Fruit fly (Drosophila melanogaster) whole organism, embryonic: ENCODE data around the gene CG5910.
A peak's percentile ranks its signal among the peaks of the same experiment; 100 is the strongest.

Source experiments
- Bdp1 ChIP-seq: fragments of 200-800 bp; sonication (Bioruptor generic); optimal IDR thresholded peaks from 3 replicates; lab custom pipeline; 2016; ENCODE audit warnings: missing biosample characterization, missing genetic modification characterization
- CG10979 ChIP-seq: fragments of 200-800 bp; sonication (Bioruptor generic); optimal IDR thresholded peaks from 2 replicates; lab custom pipeline; 2018; ENCODE audit warnings: missing biosample characterization, mild to moderate bottlenecking, missing genetic modification characterization, moderate library complexity
- CG12155 ChIP-seq: fragments of 200-800 bp; sonication (Bioruptor generic); optimal IDR thresholded peaks from 3 replicates; lab custom pipeline; 2016; ENCODE audit warnings: missing biosample characterization, missing genetic modification characterization
- CG13775 ChIP-seq: fragments of 200-800 bp; sonication (Bioruptor generic); optimal IDR thresholded peaks from 3 replicates; lab custom pipeline; 2017; ENCODE audit warnings: missing biosample characterization, mild to moderate bottlenecking, missing genetic modification characterization
- CG15479 ChIP-seq: fragments of 200-800 bp; sonication (Bioruptor generic); optimal IDR thresholded peaks from 3 replicates; lab custom pipeline; 2019; ENCODE audit warnings: missing biosample characterization, mild to moderate bottlenecking, missing genetic modification characterization, moderate library complexity
- CG16815 ChIP-seq: fragments of 200-800 bp; sonication (Bioruptor generic); optimal IDR thresholded peaks from 3 replicates; lab custom pipeline; 2017; ENCODE audit warnings: missing biosample characterization, mild to moderate bottlenecking, missing genetic modification characterization
- CG17328 ChIP-seq: fragments of 200-800 bp; sonication (Bioruptor generic); IDR thresholded peaks from 2 replicates; pipeline ENCODE4 v1.3.6; 2022; ENCODE audit warnings: missing biosample characterization, missing genetic modification characterization
- CG17361 ChIP-seq: fragments of 200-800 bp; sonication (Bioruptor generic); IDR thresholded peaks from 3 replicates; pipeline ENCODE4 v1.3.6; 2022; ENCODE audit warnings: missing biosample characterization, missing genetic modification characterization
- CG17385 ChIP-seq: fragments of 200-800 bp; sonication (Bioruptor generic); optimal IDR thresholded peaks from 3 replicates; lab custom pipeline; 2018; ENCODE audit warnings: missing biosample characterization, mild to moderate bottlenecking, missing genetic modification characterization
- CG18262 ChIP-seq: fragments of 200-800 bp; optimal IDR thresholded peaks from 3 replicates; lab custom pipeline; 2019; ENCODE audit warnings: missing biosample characterization, mild to moderate bottlenecking, missing genetic modification characterization, moderate library complexity
- CG33213 ChIP-seq: fragments of 200-800 bp; sonication (Bioruptor generic); optimal IDR thresholded peaks from 3 replicates; lab custom pipeline; 2016; ENCODE audit warnings: missing biosample characterization, missing genetic modification characterization
- CG3995 ChIP-seq: fragments of 200-800 bp; sonication (Bioruptor generic); optimal IDR thresholded peaks from 3 replicates; lab custom pipeline; 2016; ENCODE audit warnings: missing biosample characterization, missing genetic modification characterization
- CG4404 ChIP-seq: fragments of 200-800 bp; sonication (Bioruptor generic); IDR thresholded peaks from 2 replicates; pipeline ENCODE4 v1.3.6; 2022; ENCODE audit warnings: missing biosample characterization, missing genetic modification characterization
- CG4424 ChIP-seq: fragments of 200-800 bp; sonication (Bioruptor generic); optimal IDR thresholded peaks from 3 replicates; lab custom pipeline; 2016; ENCODE audit warnings: missing biosample characterization, missing genetic modification characterization
- CG6254 ChIP-seq: fragments of 200-800 bp; sonication (Bioruptor generic); optimal IDR thresholded peaks from 3 replicates; lab custom pipeline; 2017; ENCODE audit warnings: mild to moderate bottlenecking, missing biosample characterization, missing genetic modification reagents, missing genetic modification characterization
- CG7271 ChIP-seq: fragments of 200-800 bp; sonication (Bioruptor generic); optimal IDR thresholded peaks from 2 replicates; lab custom pipeline; 2018; ENCODE audit warnings: missing biosample characterization, mild to moderate bottlenecking, missing genetic modification characterization, moderate library complexity
- CG9727 ChIP-seq: fragments of 200-800 bp; sonication (Bioruptor generic); optimal IDR thresholded peaks from 3 replicates; lab custom pipeline; 2017; ENCODE audit warnings: missing biosample characterization, mild to moderate bottlenecking, missing genetic modification characterization
- CHES-1-like ChIP-seq: fragments of 200-800 bp; sonication (Bioruptor generic); optimal IDR thresholded peaks from 2 replicates; lab custom pipeline; 2016; ENCODE audit warnings: missing biosample characterization, missing genetic modification characterization
- Chrac-16 ChIP-seq: fragments of 200-800 bp; sonication (Bioruptor generic); optimal IDR thresholded peaks from 3 replicates; lab custom pipeline; 2016; ENCODE audit warnings: missing biosample characterization, missing genetic modification characterization
- Elba2 ChIP-seq: fragments of 200-800 bp; sonication (Bioruptor generic); optimal IDR thresholded peaks from 3 replicates; lab custom pipeline; 2016; ENCODE audit warnings: missing biosample characterization, missing genetic modification characterization
- Hsf ChIP-seq: fragments of 200-800 bp; sonication (Bioruptor generic); optimal IDR thresholded peaks from 3 replicates; lab custom pipeline; 2016; ENCODE audit warnings: missing biosample characterization, missing genetic modification characterization
- NC2β ChIP-seq: fragments of 200-800 bp; sonication (Bioruptor generic); optimal IDR thresholded peaks from 2 replicates; lab custom pipeline; 2016; ENCODE audit warnings: missing biosample characterization, missing genetic modification characterization
- Ravus ChIP-seq: fragments of 200-800 bp; sonication (Bioruptor generic); IDR thresholded peaks from 2 replicates; pipeline ENCODE4 v1.3.6; 2022; ENCODE audit warnings: missing biosample characterization, missing genetic modification characterization
- Ssrp ChIP-seq: fragments of 200-800 bp; sonication (Bioruptor generic); optimal IDR thresholded peaks from 2 replicates; lab custom pipeline; 2018; ENCODE audit warnings: missing biosample characterization, mild to moderate bottlenecking, missing genetic modification characterization, moderate library complexity
- Usf ChIP-seq: fragments of 200-800 bp; sonication (Bioruptor generic); optimal IDR thresholded peaks from 2 replicates; lab custom pipeline; 2017; ENCODE audit warnings: missing genotype, missing biosample characterization, missing genetic modification characterization
- Vsx1 ChIP-seq: fragments of 200-800 bp; sonication (Bioruptor generic); optimal IDR thresholded peaks from 2 replicates; lab custom pipeline; 2017; ENCODE audit warnings: missing biosample characterization, mild to moderate bottlenecking, missing genetic modification characterization, missing genetic modification reagents
- Xrp1 ChIP-seq: fragments of 200-800 bp; sonication (Bioruptor generic); IDR thresholded peaks from 2 replicates; pipeline ENCODE4 v1.3.6; 2022; ENCODE audit warnings: missing biosample characterization, missing genetic modification characterization
- ac ChIP-seq: fragments of 200-800 bp; sonication (Bioruptor generic); optimal IDR thresholded peaks from 3 replicates; lab custom pipeline; 2017; ENCODE audit warnings: missing biosample characterization, mild to moderate bottlenecking, missing genetic modification characterization
- ase ChIP-seq: fragments of 200-800 bp; sonication (Bioruptor generic); IDR thresholded peaks from 3 replicates; pipeline ENCODE4 v1.3.6; 2022; ENCODE audit warnings: missing biosample characterization, missing genetic modification characterization
- az2 ChIP-seq: fragments of 200-800 bp; sonication (Bioruptor generic); optimal IDR thresholded peaks from 3 replicates; lab custom pipeline; 2016; ENCODE audit warnings: missing biosample characterization, missing genetic modification characterization
- bsh ChIP-seq, 2 experiments: fragments of 200-800 bp; sonication (Bioruptor generic); optimal IDR thresholded peaks; 2 replicates each; lab custom pipeline; 2017 to 2018; ENCODE audit warnings: mild to moderate bottlenecking in 2 of 2, missing biosample characterization in 2 of 2, missing genetic modification characterization in 2 of 2, moderate library complexity in 1 of 2
- cad ChIP-seq: fragments of >200 bp; optimal IDR thresholded peaks from 2 replicates; lab custom pipeline; 2017; ENCODE audit warnings: missing biosample characterization, missing genetic modification characterization
- chif ChIP-seq, 2 experiments: fragments of 200-800 bp; sonication (Bioruptor generic); optimal IDR thresholded peaks; 3 replicates each; lab custom pipeline; 2016; ENCODE audit warnings: missing biosample characterization in 2 of 2, missing genetic modification characterization in 2 of 2
- da ChIP-seq: fragments of 200-800 bp; sonication (Bioruptor generic); optimal IDR thresholded peaks from 2 replicates; lab custom pipeline; 2016; ENCODE audit warnings: missing biosample characterization, missing genetic modification characterization
- ems ChIP-seq: fragments of 200-800 bp; sonication (Bioruptor generic); optimal IDR thresholded peaks from 3 replicates; lab custom pipeline; 2016; ENCODE audit warnings: missing biosample characterization, missing genetic modification characterization
- fd102C ChIP-seq: fragments of 200-800 bp; sonication (Bioruptor generic); optimal IDR thresholded peaks from 2 replicates; lab custom pipeline; 2018; ENCODE audit warnings: missing biosample characterization, mild to moderate bottlenecking, missing genetic modification characterization, moderate library complexity
- gem ChIP-seq: fragments of 200-800 bp; sonication (Bioruptor generic); optimal IDR thresholded peaks from 2 replicates; lab custom pipeline; 2019; ENCODE audit warnings: missing biosample characterization, mild to moderate bottlenecking, missing genetic modification characterization, moderate library complexity
- grau ChIP-seq: fragments of 200-800 bp; optimal IDR thresholded peaks from 3 replicates; lab custom pipeline; 2019; ENCODE audit warnings: missing biosample characterization, mild to moderate bottlenecking, missing genetic modification characterization, moderate library complexity
- hbn ChIP-seq: fragments of 200-800 bp; sonication (Bioruptor generic); IDR thresholded peaks from 2 replicates; pipeline ENCODE4 v1.3.6; 2022; ENCODE audit warnings: missing biosample characterization, missing genetic modification characterization; ENCODE audit not compliant: partially characterized antibody
- jumu ChIP-seq: fragments of 200-800 bp; sonication (Bioruptor generic); optimal IDR thresholded peaks from 3 replicates; lab custom pipeline; 2016; ENCODE audit warnings: missing biosample characterization, missing genetic modification characterization
- lmd ChIP-seq: fragments of 200-800 bp; sonication (Bioruptor generic); IDR thresholded peaks from 2 replicates; pipeline ENCODE4 v1.3.6; 2022; ENCODE audit warnings: missing biosample characterization, missing genetic modification characterization
- prd ChIP-seq, 3 experiments: fragments of >200 bp in 2 of 3; fragments of 200-800 bp in 1 of 3; sonication (Bioruptor generic) in 1 of 3; optimal IDR thresholded peaks in 2 of 3; IDR thresholded peaks in 1 of 3; 2 replicates in 2 of 3; 3 replicates in 1 of 3; pipeline versions ENCODE4 v1.3.6 to Lab custom; 2017 to 2022; ENCODE audit warnings: missing biosample characterization in 1 of 3, missing genetic modification characterization in 1 of 3
- salm ChIP-seq: fragments of 200-800 bp; sonication (Bioruptor generic); optimal IDR thresholded peaks from 2 replicates; lab custom pipeline; 2018; ENCODE audit warnings: missing biosample characterization, mild to moderate bottlenecking, missing genetic modification characterization
- sisA ChIP-seq: fragments of 200-800 bp; sonication (Bioruptor generic); IDR thresholded peaks from 2 replicates; pipeline ENCODE4 v1.3.6; 2022; ENCODE audit warnings: missing biosample characterization, missing genetic modification characterization
- tap ChIP-seq: fragments of 200-800 bp; optimal IDR thresholded peaks from 3 replicates; lab custom pipeline; 2019; ENCODE audit warnings: missing biosample characterization, mild to moderate bottlenecking, missing genetic modification characterization, moderate library complexity
- tll ChIP-seq, 2 experiments: fragments of 200-800 bp in 1 of 2; fragments of >200 bp in 1 of 2; sonication (Bioruptor generic) in 1 of 2; optimal IDR thresholded peaks; 2 replicates each; lab custom pipeline; 2017 to 2019; ENCODE audit warnings: missing biosample characterization in 2 of 2, missing genetic modification characterization in 2 of 2, mild to moderate bottlenecking in 1 of 2, moderate library complexity in 1 of 2
- trem ChIP-seq: fragments of 200-800 bp; optimal IDR thresholded peaks from 3 replicates; lab custom pipeline; 2019; ENCODE audit warnings: missing biosample characterization, mild to moderate bottlenecking, missing genetic modification characterization, moderate library complexity
- zen ChIP-seq: fragments of 200-800 bp; sonication (Bioruptor generic); optimal IDR thresholded peaks from 3 replicates; lab custom pipeline; 2018; ENCODE audit warnings: missing biosample characterization, mild to moderate bottlenecking, missing genetic modification characterization, moderate library complexity

CG5910 gene

DNA sequence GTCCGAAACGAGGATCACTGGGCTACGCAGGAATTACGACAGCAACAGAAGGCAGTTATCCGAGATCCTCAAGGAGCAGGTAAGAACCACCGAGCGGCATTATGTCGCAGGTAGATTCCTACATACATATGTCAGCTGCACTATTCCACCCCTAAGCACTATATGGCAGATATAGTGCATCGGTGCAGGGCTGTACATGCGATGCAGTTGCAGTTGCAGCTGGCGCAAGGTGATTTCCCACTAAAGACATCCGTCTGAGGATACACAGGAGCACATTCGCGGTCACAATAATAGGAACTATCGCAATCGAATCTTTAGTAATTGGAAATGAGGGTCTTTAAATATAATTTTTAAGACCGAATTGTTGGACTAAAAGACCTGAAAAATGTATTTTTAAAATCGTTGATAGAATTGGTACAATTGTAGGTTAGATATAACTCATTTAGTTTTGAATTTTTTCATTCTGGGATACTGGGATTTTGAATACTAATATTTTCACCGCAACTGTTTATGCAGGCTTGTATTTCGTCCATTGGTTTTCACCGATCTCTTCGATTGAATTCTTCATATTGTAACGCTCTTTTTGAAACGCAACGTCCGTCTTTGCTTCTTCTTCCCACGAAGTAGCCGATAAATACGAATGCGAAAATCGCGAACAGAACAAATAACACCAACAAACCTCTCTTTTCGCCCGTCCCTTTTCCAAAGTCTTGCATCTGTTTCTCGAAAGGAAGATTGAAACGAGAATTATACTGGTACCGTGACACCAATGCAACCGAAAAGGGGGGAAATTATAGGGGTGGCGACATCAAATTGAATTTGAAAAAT lies 39.3 kb upstream of the CG5910 start (continued):
- TF ChIP-seq CG17361 (peak; percentile 28; the same call in 1 of the 3 replicates), NC2β (peak; percentile 51), CHES-1-like (peak; percentile 12), CG9727 (GFP tag; lab: Kevin White, UChicago) (peak; percentile 81), Bdp1 (GFP tag; lab: Kevin White, UChicago) (no peak), fd102C (GFP tag; lab: Kevin White, UChicago) (peak; percentile 84), ase (GFP tag; lab: Robert Waterston, UW) (no peak), CG6254 (GFP tag; lab: Kevin White, UChicago) (peak; percentile 37), CG18262 (peak; percentile 72), Chrac-16 (peak; percentile 5), CG12155 (GFP tag; lab: Kevin White, UChicago) (no peak), bsh (GFP tag; optimal IDR thresholded peaks at IDR 0.05; lab: Kevin White, UChicago) (peak in 1 of 2 experiments; percentile 2), CG15479 (GFP tag; lab: Kevin White, UChicago) (peak; percentile 100), jumu (peak; percentile 17), Usf (peak; percentile 44), trem (peak; percentile 65), Hsf (GFP tag; lab: Kevin White, UChicago) (peak; percentile 39), grau (tag; lab: Kevin White, UChicago) (peak; percentile 54), Ravus (no peak), ac (peak; percentile 99), lmd (GFP tag; lab: Robert Waterston, UW) (peak; percentile 28; the same call in 1 of the 2 replicates), CG16815 (GFP tag; lab: Kevin White, UChicago) (peak; percentile 50), CG7271 (tag; lab: Kevin White, UChicago) (peak; percentile 80), az2 (GFP tag; lab: Kevin White, UChicago) (peak; percentile 13), Xrp1 (GFP tag; lab: Robert Waterston, UW) (peak; percentile 76), CG4404 (GFP tag; lab: Robert Waterston, UW) (peak; percentile 87), CG17385 (GFP tag; lab: Kevin White, UChicago) (peak; percentile 54), CG17328 (peak; percentile 49; the same call in 1 of the 2 replicates), Elba2 (GFP tag; lab: Kevin White, UChicago) (peak; percentile 54), salm (tag; lab: Kevin White, UChicago) (no peak), sisA (GFP tag; lab: Robert Waterston, UW) (no peak), CG10979 (tag; lab: Kevin White, UChicago) (peak; percentile 78), CG4424 (peak; percentile 25), Vsx1 (GFP tag; lab: Kevin White, UChicago) (no peak), CG13775 (GFP tag; lab: Kevin White, UChicago) (peak; percentile 45), ems (no peak), da (peak; percentile 90), CG33213 (GFP tag; lab: Kevin White, UChicago) (no peak), hbn (GFP tag; lab: Robert Waterston, UW) (no peak), tll (GFP tag; optimal IDR thresholded peaks at IDR 0.05; lab: Kevin White, UChicago) (peak in 1 of 2 experiments; percentile 46), chif (GFP tag; optimal IDR thresholded peaks at IDR 0.05; lab: Kevin White, UChicago) (peak in 1 of 2 experiments; percentile 57), CG3995 (GFP tag; lab: Kevin White, UChicago) (no peak), prd (optimal IDR thresholded peaks at IDR 0.05; lab: Kevin White, UChicago) (no peak), prd (GFP tag; IDR thresholded peaks at IDR 0.05; lab: Robert Waterston, UW) (peak; percentile 84), cad (peak; percentile 64), tap (no peak), Ssrp (tag; lab: Kevin White, UChicago) (peak; percentile 39), zen (peak; percentile 93), gem (tag; lab: Kevin White, UChicago) (peak; percentile 64)
